Worm (Caenorhabditis elegans) whole organism, dauer: ENCODE data around the gene F23H12.7.
"Not testable (repeated sequence)": the region's sequence is repeated elsewhere in the genome, so short reads cannot be mapped to it uniquely, and the experiment has no call there.

Experiments used
- unc-62 ChIP-seq: sonication (generic microtip); optimal IDR thresholded peaks from 2 replicates; lab custom pipeline; 2017; ENCODE audit warnings: missing biosample characterization, missing genetic modification reagents, missing genetic modification characterization

F23H12.7 gene

ce11 chrV:12358347-12358746, 13.1 kb upstream of the F23H12.7 start, which contains the start of gene F23H12.5:
TSS of gene F23H12.5 (plus strand) at chrV:12358647.
- TF ChIP-seq unc-62, result no peak

- TF ChIP-seq unc-62, result no peak
These were observed 9.8 kb upstream of the F23H12.7 start, which contains the start of gene fipr-1 for ce11 chrV:12361644-12362043. TSS of gene fipr-1 (minus strand) at chrV:12361744.

ce11 chrV:12365104-12365503, 6.4 kb upstream of the F23H12.7 start, which contains the start of gene fipr-2:
TSS of gene fipr-2 (plus strand) at chrV:12365348.
- TF ChIP-seq unc-62, result no peak

ce11 chrV:12369437-12369836, 2.0 kb upstream of the F23H12.7 start, which contains the start of gene gcy-13:
TSS of gene gcy-13 (minus strand) at chrV:12369537.
- TF ChIP-seq unc-62, result no peak

ce11 chrV:12374252-12374651, 2.8 kb downstream of the F23H12.7 start, which contains the start of gene F23H12.10:
TSS of gene F23H12.10 (minus strand) at chrV:12374263.
- TF ChIP-seq unc-62, result not testable (repeated sequence)

- no peak for TF ChIP-seq unc-62
These were observed 5.8 kb downstream of the F23H12.7 start, which contains the start of gene K01D12.1 for ce11 chrV:12377256-12377655. TSS of gene K01D12.1 (plus strand) at chrV:12377556.

ce11 chrV:12386154-12386553, 14.7 kb downstream of the F23H12.7 start, which contains the start of gene K01D12.15:
TSS of gene K01D12.15 (plus strand) at chrV:12386454.
- TF ChIP-seq unc-62, result no peak

ce11 chrV:12395699-12396098, 24.2 kb downstream of the F23H12.7 start, which contains the start of gene twk-14:
TSS of gene twk-14 (minus strand) at chrV:12395706.
- TF ChIP-seq unc-62, result no peak

- TF ChIP-seq unc-62, result no peak
These were observed 26.1 kb downstream of the F23H12.7 start, which contains the start of gene K01D12.5 for ce11 chrV:12397545-12397944. TSS of gene K01D12.5 (plus strand) at chrV:12397845.

ce11 chrV:12400677-12401236, 29.3 kb downstream of the F23H12.7 start, which contains the start of the genes K01D12.20 and miga-1:
TSS of gene K01D12.20 (minus strand) at chrV:12400814.
TSS of gene miga-1 (minus strand) at chrV:12400859.
- TF ChIP-seq unc-62, result no peak

ce11 chrV:12401383-12401782, 29.9 kb downstream of the F23H12.7 start, which contains the start of gene K01D12.7:
TSS of gene K01D12.7 (minus strand) at chrV:12401483.
- TF ChIP-seq unc-62, result no peak

ce11 chrV:12402355-12402754, 30.9 kb downstream of the F23H12.7 start, which contains the start of gene K01D12.8:
TSS of gene K01D12.8 (plus strand) at chrV:12402655.
- TF ChIP-seq unc-62, result no peak

ce11 chrV:12404544-12404943, 33.1 kb downstream of the F23H12.7 start, which contains the start of gene K01D12.9:
TSS of gene K01D12.9 (minus strand) at chrV:12404644.
- no peak for TF ChIP-seq unc-62

ce11 chrV:12405929-12406328, 34.4 kb downstream of the F23H12.7 start, which contains the start of gene K01D12.10:
TSS of gene K01D12.10 (plus strand) at chrV:12406229.
- TF ChIP-seq unc-62, result no peak

ce11 chrV:12406514-12406913, 35.0 kb downstream of the F23H12.7 start:
- TF ChIP-seq unc-62, result no peak

- TF ChIP-seq unc-62, result no peak
These were observed 37.0 kb downstream of the F23H12.7 start, which contains the start of gene cdr-4 for ce11 chrV:12408525-12408924. TSS of gene cdr-4 (minus strand) at chrV:12408625.

- TF ChIP-seq unc-62, result no peak
These were observed 37.5 kb downstream of the F23H12.7 start for ce11 chrV:12408996-12409395.
